Worm (Caenorhabditis elegans) whole organism, L2 larva: ENCODE results near the gene moe-3.

Experiments
- C34F6.9 ChIP-seq: fragments of 150-350 bp; optimal IDR thresholded peaks from 2 replicates; lab custom pipeline; 2014; ENCODE audit warnings: missing biosample characterization, missing genetic modification characterization
- F13H6.1 ChIP-seq: sonication (generic microtip); optimal IDR thresholded peaks from 2 replicates; lab custom pipeline; 2016; ENCODE audit warnings: missing genetic modification characterization, missing compliant biosample characterization
- Y55F3AM.14 ChIP-seq: fragments of 200-800 bp; sonication (Bioruptor generic); optimal IDR thresholded peaks from 2 replicates; lab custom pipeline; 2018; ENCODE audit warnings: mild to moderate bottlenecking, missing genetic modification characterization, missing compliant biosample characterization
- alr-1 ChIP-seq: fragments of 150-350 bp; optimal IDR thresholded peaks from 2 replicates; lab custom pipeline; 2014; ENCODE audit warnings: missing biosample characterization, missing genetic modification characterization
- aly-2 ChIP-seq: fragments of 150-350 bp; optimal IDR thresholded peaks from 2 replicates; lab custom pipeline; 2014; ENCODE audit warnings: missing biosample characterization, missing genetic modification characterization
- ama-1 ChIP-seq: fragments of 150-350 bp; optimal IDR thresholded peaks from 2 replicates; lab custom pipeline; 2018; ENCODE audit warnings: inconsistent platforms
- blmp-1 ChIP-seq: sonication (generic microtip); optimal IDR thresholded peaks from 2 replicates; lab custom pipeline; 2017; ENCODE audit warnings: missing genetic modification characterization, mild to moderate bottlenecking, missing compliant biosample characterization, antibody characterized with exemption, moderate library complexity; ENCODE audit not compliant: insufficient read depth
- ceh-82 ChIP-seq: fragments of 150-350 bp; optimal IDR thresholded peaks from 2 replicates; lab custom pipeline; 2014; ENCODE audit warnings: missing biosample characterization, missing genetic modification characterization
- crh-2 ChIP-seq: sonication (generic microtip); optimal IDR thresholded peaks from 2 replicates; lab custom pipeline; 2017; ENCODE audit warnings: missing biosample characterization, missing genetic modification characterization
- dmd-4 ChIP-seq: sonication (generic microtip); optimal IDR thresholded peaks from 2 replicates; lab custom pipeline; 2017; ENCODE audit warnings: missing biosample characterization, missing genetic modification characterization
- egl-27 ChIP-seq: sonication (generic microtip); optimal IDR thresholded peaks from 3 replicates; lab custom pipeline; 2017; ENCODE audit warnings: missing biosample characterization, missing genetic modification reagents, missing genetic modification characterization
- elt-1 ChIP-seq: fragments of 150-350 bp; optimal IDR thresholded peaks from 2 replicates; lab custom pipeline; 2014; ENCODE audit warnings: missing biosample characterization, missing genetic modification characterization
- elt-3 ChIP-seq: sonication (generic microtip); optimal IDR thresholded peaks from 2 replicates; lab custom pipeline; 2017; ENCODE audit warnings: missing biosample characterization, missing genetic modification characterization
- fos-1 ChIP-seq: fragments of 150-350 bp; optimal IDR thresholded peaks from 2 replicates; lab custom pipeline; 2014; ENCODE audit warnings: missing biosample characterization, missing genetic modification characterization
- gmeb-1 ChIP-seq: fragments of 150-350 bp; optimal IDR thresholded peaks from 2 replicates; lab custom pipeline; 2014; ENCODE audit warnings: missing biosample characterization, missing genetic modification characterization
- lin-11 ChIP-seq: fragments of 150-350 bp; sonication (generic microtip); optimal IDR thresholded peaks from 2 replicates; lab custom pipeline; 2014; ENCODE audit warnings: missing biosample characterization, missing genetic modification characterization, inconsistent platforms, mixed read lengths
- lin-39 ChIP-seq: fragments of 150-350 bp; optimal IDR thresholded peaks from 2 replicates; lab custom pipeline; 2014; ENCODE audit warnings: missing biosample characterization, missing genetic modification reagents, missing genetic modification characterization
- lsy-2 ChIP-seq, 2 experiments: fragments of 150-350 bp in 1 of 2; sonication (generic microtip) in 1 of 2; optimal IDR thresholded peaks; 2 replicates each; lab custom pipeline; 2014 to 2017; ENCODE audit warnings: missing biosample characterization in 2 of 2, missing genetic modification characterization in 2 of 2
- mab-5 ChIP-seq: fragments of 150-350 bp; optimal IDR thresholded peaks from 2 replicates; lab custom pipeline; 2014; ENCODE audit warnings: missing biosample characterization, missing genetic modification characterization
- mbf-1 ChIP-seq: sonication (generic microtip); optimal IDR thresholded peaks from 2 replicates; lab custom pipeline; 2017; ENCODE audit warnings: missing biosample characterization, missing genetic modification characterization
- nhr-10 ChIP-seq: sonication (generic microtip); optimal IDR thresholded peaks from 2 replicates; lab custom pipeline; 2017; ENCODE audit warnings: missing biosample characterization, missing genetic modification characterization
- nhr-11 ChIP-seq: fragments of 150-350 bp; optimal IDR thresholded peaks from 2 replicates; lab custom pipeline; 2014; ENCODE audit warnings: missing biosample characterization, missing genetic modification characterization
- nhr-12 ChIP-seq: fragments of 150-350 bp; optimal IDR thresholded peaks from 2 replicates; lab custom pipeline; 2014; ENCODE audit warnings: missing biosample characterization, missing genetic modification characterization
- nhr-21 ChIP-seq: fragments of 150-350 bp; optimal IDR thresholded peaks from 2 replicates; lab custom pipeline; 2014; ENCODE audit warnings: missing biosample characterization, missing genetic modification characterization
- nhr-237 ChIP-seq: fragments of 150-350 bp; optimal IDR thresholded peaks from 2 replicates; lab custom pipeline; 2014; ENCODE audit warnings: missing biosample characterization, missing genetic modification characterization
- nhr-25 ChIP-seq: fragments of 150-350 bp; sonication (generic microtip); optimal IDR thresholded peaks from 3 replicates; lab custom pipeline; 2014; ENCODE audit warnings: missing biosample characterization, missing genetic modification characterization
- sem-4 ChIP-seq: fragments of 150-350 bp; optimal IDR thresholded peaks from 2 replicates; lab custom pipeline; 2014; ENCODE audit warnings: missing biosample characterization, missing genetic modification reagents, missing genetic modification characterization
- sma-3 ChIP-seq: sonication (generic microtip); optimal IDR thresholded peaks from 2 replicates; lab custom pipeline; 2016; ENCODE audit warnings: missing genetic modification reagents, missing genetic modification characterization, missing compliant biosample characterization
- sma-9 ChIP-seq, 2 experiments: fragments of 150-350 bp in 1 of 2; sonication (generic microtip) in 1 of 2; optimal IDR thresholded peaks; 2 replicates each; lab custom pipeline; 2014 to 2016; ENCODE audit warnings: missing genetic modification characterization in 2 of 2, mild to moderate bottlenecking in 1 of 2, missing biosample characterization in 1 of 2, missing compliant biosample characterization in 1 of 2, missing genetic modification reagents in 1 of 2, moderate library complexity in 1 of 2
- unc-55 ChIP-seq: fragments of 150-350 bp; sonication (generic microtip); optimal IDR thresholded peaks from 3 replicates; lab custom pipeline; 2014; ENCODE audit warnings: missing biosample characterization, missing genetic modification reagents, missing genetic modification characterization
- zag-1 ChIP-seq: fragments of 150-350 bp; optimal IDR thresholded peaks from 2 replicates; lab custom pipeline; 2014; ENCODE audit warnings: missing biosample characterization, missing genetic modification characterization
- ztf-1 ChIP-seq: fragments of 200-800 bp; sonication (Bioruptor generic); conservative IDR thresholded peaks from 2 replicates; pipeline ENCODE4 v1.3.6; 2022; ENCODE audit warnings: missing genetic modification characterization, missing compliant biosample characterization
- ztf-4 ChIP-seq: fragments of 150-350 bp; optimal IDR thresholded peaks from 2 replicates; lab custom pipeline; 2014; ENCODE audit warnings: missing biosample characterization, missing genetic modification characterization

The moe-3 gene

DNA sequence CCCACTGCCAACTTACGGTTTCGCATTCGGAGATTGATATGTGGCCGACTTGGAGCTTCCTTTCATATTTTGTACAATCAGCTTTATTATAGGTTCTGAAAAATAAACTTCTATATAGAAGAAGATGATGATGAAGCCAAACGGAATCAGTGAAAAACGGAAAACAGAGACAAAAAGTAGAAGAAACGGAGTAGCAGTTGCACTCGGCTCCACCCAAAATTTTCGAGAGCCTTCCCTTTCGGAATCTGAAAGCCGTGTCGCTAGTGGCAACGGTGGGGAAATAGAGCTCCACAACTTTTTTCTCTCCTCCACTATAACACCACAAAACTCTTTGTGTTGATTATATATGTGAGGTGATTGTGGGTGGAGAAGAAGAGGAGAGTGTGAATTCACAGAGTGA lies 15.9 kb upstream of the moe-3 start, which contains the start of gene W09H1.1:
Gene W09H1.1 (minus strand): TSS at position 101 of the 400 bp plus-strand sequence.
- TF ChIP-seq Y55F3AM.14 (GFP tag; lab: Kevin White, UChicago) (no peak), gmeb-1 (no peak), crh-2 (no peak), nhr-25 (tag; lab: Kevin White, UChicago) (no peak), egl-27 (tag; lab: Kevin White, UChicago) (no peak), unc-55 (GFP tag; lab: Kevin White, UChicago) (no peak), ztf-4 (tag; lab: Kevin White, UChicago) (no peak), elt-3 (no peak)
- TF ChIP-seq, all 48 proteins: peak for 0

DNA sequence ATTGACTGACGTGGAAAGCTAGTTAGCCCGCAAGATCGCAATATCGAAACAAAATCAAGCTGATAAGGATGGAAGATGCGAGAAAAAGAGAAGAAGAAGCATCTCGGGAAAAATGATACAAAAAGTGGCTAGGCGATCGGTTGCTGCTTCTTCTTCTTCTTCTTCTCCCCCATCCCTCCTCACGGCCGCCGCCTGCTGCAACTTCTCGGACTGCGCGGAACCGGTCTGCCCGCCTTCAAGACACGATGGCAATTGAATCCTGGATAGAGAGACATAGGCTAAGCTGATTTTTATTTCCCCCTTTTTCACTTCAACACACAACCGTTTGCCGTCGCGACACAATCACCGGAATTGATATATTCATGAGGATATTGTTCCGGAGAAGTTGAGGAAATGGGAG lies 8.9 kb upstream of the moe-3 start:
- TF ChIP-seq lsy-2 (tag; optimal IDR thresholded peaks at IDR 0.05; lab: Kevin White, UChicago): no peak
- TF ChIP-seq mbf-1 (tag; lab: Kevin White, UChicago): no peak
- no peak for TF ChIP-seq nhr-237 (tag; lab: Kevin White, UChicago)
- TF ChIP-seq lin-39 (tag; lab: Kevin White, UChicago): no peak
- TF ChIP-seq C34F6.9 (tag; lab: Kevin White, UChicago): no peak
- TF ChIP-seq elt-1 (tag; lab: Kevin White, UChicago): no peak
- no peak for TF ChIP-seq mab-5 (tag; lab: Kevin White, UChicago)
- TF ChIP-seq, all 48 proteins: peak for 0

DNA sequence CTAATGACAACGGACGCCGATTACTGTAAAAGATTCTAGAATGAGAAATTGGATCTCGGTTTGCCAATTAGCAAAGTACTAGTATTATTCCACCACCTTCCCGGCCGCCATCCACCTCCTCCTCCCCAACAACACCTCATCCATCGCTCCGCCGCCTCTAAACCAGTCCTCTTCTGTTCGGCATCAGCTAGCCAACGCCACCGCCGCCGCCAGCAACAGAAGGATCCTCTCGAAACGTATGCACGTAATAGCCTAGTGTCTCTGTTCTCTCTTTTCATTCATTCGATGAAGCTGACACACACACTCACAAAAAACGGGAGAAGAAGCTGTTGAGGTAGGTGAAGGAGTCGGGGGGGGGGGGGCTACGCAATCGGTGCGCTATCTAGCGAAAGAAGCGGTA lies 5.2 kb upstream of the moe-3 start:
- no peak for TF ChIP-seq lin-11 (tag; lab: Kevin White, UChicago)
- TF ChIP-seq lin-39 (tag; lab: Kevin White, UChicago): no peak
- TF ChIP-seq zag-1: no peak
- no peak for TF ChIP-seq Y55F3AM.14 (GFP tag; lab: Kevin White, UChicago)
- no peak for TF ChIP-seq ama-1 (lab: Kevin White, UChicago)
- no peak for TF ChIP-seq C34F6.9 (tag; lab: Kevin White, UChicago)
- TF ChIP-seq F13H6.1 (tag; lab: Kevin White, UChicago): no peak
- no peak for TF ChIP-seq fos-1 (tag; lab: Kevin White, UChicago)
- no peak for TF ChIP-seq ceh-82 (tag; lab: Kevin White, UChicago)

DNA sequence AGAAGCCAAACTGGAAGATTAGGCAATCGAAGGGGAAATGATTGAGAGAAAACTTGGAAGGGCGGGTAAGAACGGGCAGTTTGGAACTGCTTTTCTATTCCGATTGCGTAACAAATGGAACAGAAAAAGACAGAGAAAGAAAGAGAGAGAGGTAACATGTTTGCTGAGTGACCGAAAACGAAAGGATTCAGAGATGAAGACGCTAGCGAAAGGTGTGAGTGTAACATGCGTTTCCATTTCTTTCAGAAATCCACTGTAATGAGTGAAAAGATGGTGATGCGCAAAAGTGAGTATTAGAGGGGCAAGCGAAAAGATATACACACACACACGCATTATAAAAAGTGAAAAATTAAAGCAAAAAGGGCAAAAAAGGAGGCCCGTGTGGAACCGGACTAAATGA lies 2.0 kb upstream of the moe-3 start:
- TF ChIP-seq ztf-4 (tag; lab: Kevin White, UChicago) (no peak), alr-1 (no peak), sem-4 (tag; lab: Kevin White, UChicago) (no peak), nhr-12 (no peak), aly-2 (no peak), gmeb-1 (no peak), egl-27 (tag; lab: Kevin White, UChicago) (no peak), blmp-1 (tag; lab: Kevin White, UChicago) (peak; percentile 93), nhr-25 (tag; lab: Kevin White, UChicago) (peak; percentile 42), mbf-1 (tag; lab: Kevin White, UChicago) (no peak), nhr-10 (tag; lab: Kevin White, UChicago) (no peak), ama-1 (lab: Kevin White, UChicago) (no peak)

DNA sequence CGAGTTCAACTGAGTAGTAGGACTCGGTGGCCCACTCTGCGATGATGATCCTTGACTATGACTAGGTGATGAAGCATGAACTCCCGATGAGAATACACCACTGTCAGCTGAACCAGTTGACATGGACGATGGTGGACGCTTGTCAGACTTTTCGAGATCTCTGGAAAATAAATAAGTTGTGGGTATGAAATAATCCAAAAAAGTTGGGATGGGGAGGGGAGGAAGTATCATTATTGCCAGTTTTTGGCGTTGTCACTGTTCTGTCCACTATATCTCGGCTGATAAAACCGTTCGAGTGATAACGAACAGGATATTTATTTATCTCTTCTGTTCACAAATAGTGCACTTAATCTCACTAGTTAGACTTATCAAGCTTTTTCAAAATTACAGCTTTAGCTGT lies 1.5 kb downstream of the moe-3 start:
- TF ChIP-seq ztf-1 (GFP tag; lab: Robert Waterston, UW) (no peak), sma-3 (no peak), dmd-4 (tag; lab: Kevin White, UChicago) (no peak), nhr-10 (tag; lab: Kevin White, UChicago) (no peak), mbf-1 (tag; lab: Kevin White, UChicago) (no peak), nhr-11 (tag; lab: Kevin White, UChicago) (no peak), blmp-1 (tag; lab: Kevin White, UChicago) (no peak), sma-9 (GFP tag; optimal IDR thresholded peaks at IDR 0.05; lab: Kevin White, UChicago) (no peak), sma-9 (tag; optimal IDR thresholded peaks at IDR 0.05; lab: Kevin White, UChicago) (no peak), ama-1 (lab: Kevin White, UChicago) (no peak), Y55F3AM.14 (GFP tag; lab: Kevin White, UChicago) (no peak), nhr-21 (tag; lab: Kevin White, UChicago) (no peak), F13H6.1 (tag; lab: Kevin White, UChicago) (no peak)
